Fruit fly (Drosophila melanogaster): ENCODE results near the gene CG5112.

- no peak for TF ChIP-seq CG34406 (GFP tag; optimal IDR thresholded peaks at IDR 0.05)
- TF ChIP-seq CG8319 (GFP tag; optimal IDR thresholded peaks at IDR 0.05) = no peak
- no peak for TF ChIP-seq acj6 (GFP tag; optimal IDR thresholded peaks at IDR 0.05)
- no peak for TF ChIP-seq CG1621 (tag; optimal IDR thresholded peaks at IDR 0.05)
Observed at dm6 chr3R:25489685-25490084, 1.6 kb upstream of the CG5112 start.

Measured in whole organism, prepupa.